Worm (Caenorhabditis elegans) whole organism, young adult: Measurements from ENCODE around the gene Y49E10.16.
A peak's percentile ranks its signal among the peaks of the same experiment; 100 is the strongest.

Source experiments
- B0261.1 ChIP-seq: sonication (generic microtip); optimal IDR thresholded peaks from 2 replicates; lab custom pipeline; 2016; ENCODE audit warnings: mild to moderate bottlenecking, missing genetic modification characterization, moderate library complexity, missing compliant biosample characterization
- B0336.3 ChIP-seq: fragments of 200-800 bp; sonication (Bioruptor generic); IDR thresholded peaks from 2 replicates; pipeline ENCODE4 v1.3.6; 2022; ENCODE audit warnings: missing genetic modification characterization, missing compliant biosample characterization
- D2030.7 ChIP-seq: fragments of 200-800 bp; sonication (Bioruptor generic); IDR thresholded peaks from 2 replicates; pipeline ENCODE4 v1.3.6; 2022; ENCODE audit warnings: missing genetic modification reagents, missing genetic modification characterization, missing compliant biosample characterization
- F23B12.7 ChIP-seq: sonication (generic microtip); optimal IDR thresholded peaks from 2 replicates; lab custom pipeline; 2017; ENCODE audit warnings: missing genetic modification characterization, mild to moderate bottlenecking, missing compliant biosample characterization, antibody characterized with exemption, moderate library complexity; ENCODE audit not compliant: insufficient read depth
- F37B4.10 ChIP-seq: fragments of 200-800 bp; sonication (Bioruptor generic); IDR thresholded peaks from 2 replicates; pipeline ENCODE4 v1.3.6; 2022; ENCODE audit warnings: missing genetic modification characterization, missing compliant biosample characterization
- F39B2.1 ChIP-seq: fragments of 200-800 bp; sonication (Bioruptor generic); IDR thresholded peaks from 2 replicates; pipeline ENCODE4 v1.3.6; 2022; ENCODE audit warnings: missing genetic modification reagents, missing genetic modification characterization, missing compliant biosample characterization
- F57C9.4 ChIP-seq: sonication (generic microtip); optimal IDR thresholded peaks from 2 replicates; lab custom pipeline; 2017; ENCODE audit warnings: mild to moderate bottlenecking, missing genetic modification characterization, missing compliant biosample characterization
- Y53G8AR.9 ChIP-seq: fragments of 200-800 bp; sonication (Bioruptor generic); conservative IDR thresholded peaks from 2 replicates; pipeline ENCODE4 v1.3.6; 2022; ENCODE audit warnings: missing genetic modification reagents, missing genetic modification characterization, missing compliant biosample characterization
- Y67H2A.10 ChIP-seq: fragments of 200-800 bp; sonication (Bioruptor generic); conservative IDR thresholded peaks from 2 replicates; pipeline ENCODE4 v1.3.6; 2022; ENCODE audit warnings: missing genetic modification reagents, missing genetic modification characterization, missing compliant biosample characterization
- Y95B8A.8 ChIP-seq: fragments of 200-800 bp; sonication (Bioruptor generic); IDR thresholded peaks from 2 replicates; pipeline ENCODE4 v1.3.6; 2022; ENCODE audit warnings: missing genetic modification reagents, missing genetic modification characterization, missing compliant biosample characterization
- ama-1 ChIP-seq, 3 experiments: fragments of 150-350 bp in 1 of 3; sonication (generic microtip) in 2 of 3; optimal IDR thresholded peaks; 2 replicates each; lab custom pipeline; 2014 to 2018; ENCODE audit warnings: missing biosample characterization in 2 of 3, missing genetic modification characterization in 2 of 3, missing genetic modification reagents in 2 of 3
- aptf-2 ChIP-seq: fragments of 200-800 bp; sonication (Bioruptor generic); conservative IDR thresholded peaks from 2 replicates; pipeline ENCODE4 v1.3.6; 2022; ENCODE audit warnings: missing genetic modification reagents, missing genetic modification characterization, missing compliant biosample characterization
- attf-3 ChIP-seq: fragments of 200-800 bp; sonication (Bioruptor generic); conservative IDR thresholded peaks from 2 replicates; pipeline ENCODE4 v1.3.6; 2022; ENCODE audit warnings: missing genetic modification reagents, missing genetic modification characterization, missing compliant biosample characterization
- attf-5 ChIP-seq: fragments of 200-800 bp; sonication (Bioruptor generic); optimal IDR thresholded peaks from 2 replicates; lab custom pipeline; 2018; ENCODE audit warnings: mild to moderate bottlenecking, missing genetic modification characterization, missing compliant biosample characterization
- bed-1 ChIP-seq: fragments of 200-800 bp; sonication (Bioruptor generic); IDR thresholded peaks from 2 replicates; pipeline ENCODE4 v1.3.6; 2022; ENCODE audit warnings: missing genetic modification reagents, missing genetic modification characterization, missing compliant biosample characterization
- cebp-1 ChIP-seq, 2 experiments: fragments of 200-800 bp in 1 of 2; sonication (Bioruptor generic) in 1 of 2; sonication (generic microtip) in 1 of 2; IDR thresholded peaks in 1 of 2; optimal IDR thresholded peaks in 1 of 2; 2 replicates each; pipeline versions ENCODE4 v1.3.6 to Lab custom; 2017 to 2022; ENCODE audit warnings: missing compliant biosample characterization in 2 of 2, missing genetic modification characterization in 2 of 2, mild to moderate bottlenecking in 1 of 2, missing genetic modification reagents in 1 of 2, moderate library complexity in 1 of 2
- cebp-2 ChIP-seq: fragments of 200-800 bp; sonication (Bioruptor generic); IDR thresholded peaks from 2 replicates; pipeline ENCODE4 v1.3.6; 2022; ENCODE audit warnings: missing genetic modification characterization, missing compliant biosample characterization
- ceh-100 ChIP-seq: fragments of 200-800 bp; sonication (Bioruptor generic); IDR thresholded peaks from 2 replicates; pipeline ENCODE4 v1.3.6; 2022; ENCODE audit warnings: missing genetic modification reagents, missing genetic modification characterization, missing compliant biosample characterization
- ceh-58 ChIP-seq: fragments of 200-800 bp; sonication (Bioruptor generic); IDR thresholded peaks from 2 replicates; pipeline ENCODE4 v1.3.6; 2022; ENCODE audit warnings: missing genetic modification characterization, missing compliant biosample characterization
- ceh-91 ChIP-seq: fragments of 200-800 bp; sonication (Bioruptor generic); IDR thresholded peaks from 2 replicates; pipeline ENCODE4 v1.3.6; 2022; ENCODE audit warnings: missing genetic modification reagents, missing genetic modification characterization, missing compliant biosample characterization
- chd-7 ChIP-seq: sonication (generic microtip); optimal IDR thresholded peaks from 2 replicates; lab custom pipeline; 2016; ENCODE audit warnings: mild to moderate bottlenecking, missing genetic modification characterization, moderate library complexity, missing compliant biosample characterization
- die-1 ChIP-seq: sonication (generic microtip); optimal IDR thresholded peaks from 2 replicates; lab custom pipeline; 2016; ENCODE audit warnings: missing genotype, mild to moderate bottlenecking, missing genetic modification characterization, missing compliant biosample characterization
- dpff-1 ChIP-seq: sonication (generic microtip); optimal IDR thresholded peaks from 2 replicates; lab custom pipeline; 2017; ENCODE audit warnings: mild to moderate bottlenecking, missing genetic modification characterization, missing compliant biosample characterization
- efl-1 ChIP-seq: fragments of 150-350 bp; optimal IDR thresholded peaks from 2 replicates; lab custom pipeline; 2014; ENCODE audit warnings: missing biosample characterization, missing genetic modification reagents, missing genetic modification characterization
- egl-44 ChIP-seq: fragments of 200-800 bp; sonication (Bioruptor generic); IDR thresholded peaks from 2 replicates; pipeline ENCODE4 v1.3.6; 2022; ENCODE audit warnings: missing genetic modification reagents, missing genetic modification characterization, missing compliant biosample characterization
- ets-4 ChIP-seq: fragments of 200-800 bp; sonication (Bioruptor generic); optimal IDR thresholded peaks from 2 replicates; lab custom pipeline; 2018; ENCODE audit warnings: mild to moderate bottlenecking, missing genetic modification characterization, missing compliant biosample characterization
- hmg-1.2 ChIP-seq: fragments of 200-800 bp; sonication (Bioruptor generic); IDR thresholded peaks from 2 replicates; pipeline ENCODE4 v1.3.6; 2022; ENCODE audit warnings: missing genetic modification reagents, missing genetic modification characterization, missing compliant biosample characterization
- lin-54 ChIP-seq: fragments of 200-800 bp; sonication (Bioruptor generic); optimal IDR thresholded peaks from 2 replicates; lab custom pipeline; 2018; ENCODE audit warnings: mild to moderate bottlenecking, missing genetic modification characterization, missing compliant biosample characterization
- madf-8 ChIP-seq: fragments of 200-800 bp; sonication (Bioruptor generic); conservative IDR thresholded peaks from 2 replicates; pipeline ENCODE4 v1.3.6; 2022; ENCODE audit warnings: missing genetic modification reagents, missing genetic modification characterization, missing compliant biosample characterization
- mel-28 ChIP-seq: sonication (generic microtip); optimal IDR thresholded peaks from 2 replicates; lab custom pipeline; 2016; ENCODE audit warnings: borderline replicate concordance, mild to moderate bottlenecking, missing genetic modification characterization, missing compliant biosample characterization
- mes-4 ChIP-seq: sonication (generic microtip); optimal IDR thresholded peaks from 2 replicates; lab custom pipeline; 2016; ENCODE audit warnings: missing genotype, missing genetic modification characterization, missing compliant biosample characterization
- nhr-179 ChIP-seq: sonication (generic microtip); optimal IDR thresholded peaks from 2 replicates; lab custom pipeline; 2016; ENCODE audit warnings: mild to moderate bottlenecking, missing genetic modification characterization, missing compliant biosample characterization
- nhr-27 ChIP-seq: fragments of 200-800 bp; sonication (Bioruptor generic); optimal IDR thresholded peaks from 2 replicates; lab custom pipeline; 2018; ENCODE audit warnings: mild to moderate bottlenecking, missing genetic modification characterization, moderate library complexity, missing compliant biosample characterization
- pha-4 ChIP-seq: fragments of 150-350 bp; sonication (generic microtip); optimal IDR thresholded peaks from 2 replicates; lab custom pipeline; 2014; ENCODE audit warnings: missing biosample characterization, missing genetic modification reagents, missing genetic modification characterization
- rcor-1 ChIP-seq: fragments of 200-800 bp; sonication (Bioruptor generic); IDR thresholded peaks from 2 replicates; pipeline ENCODE4 v1.3.6; 2022; ENCODE audit warnings: missing genetic modification reagents, missing genetic modification characterization, missing compliant biosample characterization
- sdz-38 ChIP-seq: sonication (generic microtip); optimal IDR thresholded peaks from 2 replicates; lab custom pipeline; 2016; ENCODE audit warnings: missing genotype, missing genetic modification characterization, missing compliant biosample characterization
- snpc-4 ChIP-seq, 5 experiments: fragments of 150-350 bp in 1 of 5; sonication (generic microtip) in 4 of 5; optimal IDR thresholded peaks; 2 replicates each; lab custom pipeline; 2014 to 2018; ENCODE audit warnings: missing genetic modification characterization in 5 of 5, missing biosample characterization in 3 of 5, antibody characterized with exemption in 2 of 5, mild to moderate bottlenecking in 2 of 5, missing compliant biosample characterization in 2 of 5, missing genotype in 2 of 5, moderate library complexity in 2 of 5, missing genetic modification reagents in 1 of 5
- unc-62 ChIP-seq: fragments of 150-350 bp; optimal IDR thresholded peaks from 2 replicates; lab custom pipeline; 2014; ENCODE audit warnings: missing biosample characterization, missing genetic modification reagents, missing genetic modification characterization
- xnd-1 ChIP-seq: sonication (generic microtip); optimal IDR thresholded peaks from 2 replicates; lab custom pipeline; 2016; ENCODE audit warnings: missing genotype, missing genetic modification reagents, missing genetic modification characterization, missing compliant biosample characterization
- zfh-2 ChIP-seq: fragments of 200-800 bp; sonication (Bioruptor generic); conservative IDR thresholded peaks from 2 replicates; pipeline ENCODE4 v1.3.6; 2022; ENCODE audit warnings: missing genetic modification reagents, missing genetic modification characterization, missing compliant biosample characterization
- zim-3 ChIP-seq: sonication (generic microtip); optimal IDR thresholded peaks from 2 replicates; lab custom pipeline; 2017; ENCODE audit warnings: mild to moderate bottlenecking, missing genetic modification characterization, moderate library complexity, missing compliant biosample characterization
- ztf-22 ChIP-seq: fragments of 200-800 bp; sonication (Bioruptor generic); optimal IDR thresholded peaks from 2 replicates; lab custom pipeline; 2018; ENCODE audit warnings: mild to moderate bottlenecking, missing genetic modification characterization, moderate library complexity, missing compliant biosample characterization
- ztf-25 ChIP-seq: fragments of 200-800 bp; sonication (Bioruptor generic); IDR thresholded peaks from 2 replicates; pipeline ENCODE4 v1.3.6; 2022; ENCODE audit warnings: missing genetic modification reagents, missing genetic modification characterization, missing compliant biosample characterization
- ztf-26 ChIP-seq: sonication (generic microtip); optimal IDR thresholded peaks from 2 replicates; lab custom pipeline; 2017; ENCODE audit warnings: missing genetic modification characterization, missing compliant biosample characterization
- ztf-28 ChIP-seq: fragments of 200-800 bp; sonication (Bioruptor generic); IDR thresholded peaks from 2 replicates; pipeline ENCODE4 v1.3.6; 2022; ENCODE audit warnings: missing genetic modification reagents, missing genetic modification characterization, missing compliant biosample characterization
- ztf-3 ChIP-seq: fragments of 200-800 bp; sonication (Bioruptor generic); optimal IDR thresholded peaks from 2 replicates; lab custom pipeline; 2018; ENCODE audit warnings: mild to moderate bottlenecking, missing genetic modification characterization, missing compliant biosample characterization

Gene Y49E10.16

DNA sequence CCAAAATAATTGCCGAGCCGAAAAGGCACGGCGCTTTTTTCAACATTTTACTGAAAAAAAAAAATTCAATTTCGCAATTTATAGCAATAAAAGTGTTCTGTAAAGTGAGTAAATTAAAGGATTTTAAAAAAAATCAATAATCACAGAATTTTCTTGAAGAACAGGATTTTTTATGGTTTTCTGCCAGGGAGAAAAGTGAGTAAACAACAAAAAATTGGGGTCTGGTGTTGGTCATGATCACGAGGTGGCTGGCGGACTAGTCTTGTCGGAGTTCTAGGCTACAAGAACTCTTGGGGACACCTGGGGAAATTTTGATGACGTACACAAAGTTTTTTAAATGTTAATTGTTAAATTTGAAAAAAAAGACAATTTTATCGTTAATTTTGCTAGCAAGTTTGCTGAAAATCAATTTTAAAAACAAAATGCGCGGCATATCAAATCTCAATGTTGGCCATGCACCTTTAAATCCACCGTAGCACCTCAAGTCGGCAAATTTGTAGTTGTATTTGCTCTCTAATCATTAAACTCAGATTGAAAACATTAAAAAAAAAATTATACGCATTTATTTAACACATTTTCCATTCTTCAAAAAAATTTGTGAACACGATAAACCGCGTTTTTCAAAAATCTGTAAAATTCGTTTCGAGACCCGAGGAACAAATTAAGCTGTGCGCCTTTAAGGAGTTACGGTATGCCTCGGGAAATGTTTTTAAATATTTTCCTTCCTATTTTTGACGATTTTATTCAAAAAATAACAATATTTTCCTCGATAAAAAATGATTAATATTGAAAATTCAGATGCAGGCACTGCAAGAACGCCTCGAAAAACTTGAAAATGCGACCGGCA, 26.7 kb downstream of the Y49E10.16 start, which contains the start of the genes scav-3 and Y49E10.21 (continued):
- no peak for TF ChIP-seq F23B12.7 (tag; lab: Kevin White, UChicago)
- TF ChIP-seq nhr-179 (tag; lab: Kevin White, UChicago): no peak
- TF ChIP-seq hmg-1.2: no peak
- TF ChIP-seq ets-4: no peak
- TF ChIP-seq rcor-1 (GFP tag; lab: Robert Waterston, UW): no peak
- TF ChIP-seq ceh-91 (GFP tag; lab: Robert Waterston, UW): peak; percentile 67; the same call in 1 of the 2 replicates
- no peak for TF ChIP-seq snpc-4 (GFP tag; optimal IDR thresholded peaks at IDR 0.05; lab: Kevin White, UChicago)
- TF ChIP-seq snpc-4 (tag; optimal IDR thresholded peaks at IDR 0.05; lab: Kevin White, UChicago): no peak
- TF ChIP-seq dpff-1: no peak
- TF ChIP-seq bed-1 (GFP tag; lab: Robert Waterston, UW): no peak
- peak; percentile 61 for TF ChIP-seq efl-1 (GFP tag; lab: Kevin White, UChicago)
- no peak for TF ChIP-seq B0336.3 (GFP tag; lab: Robert Waterston, UW)
- TF ChIP-seq Y53G8AR.9: no peak
- no peak for TF ChIP-seq die-1
- TF ChIP-seq ztf-3: no peak
- TF ChIP-seq ztf-28 (GFP tag; lab: Robert Waterston, UW): no peak
- 0 out of 2 replicates have a peak, but pooled peaks have one; percentile 36 for TF ChIP-seq Y95B8A.8 (GFP tag; lab: Robert Waterston, UW)
- TF ChIP-seq egl-44 (GFP tag; lab: Robert Waterston, UW): no peak
- TF ChIP-seq cebp-1 (GFP tag; IDR thresholded peaks at IDR 0.05; lab: Robert Waterston, UW): no peak
- TF ChIP-seq cebp-1 (tag; optimal IDR thresholded peaks at IDR 0.05; lab: Kevin White, UChicago): peak; percentile 51
- no peak for TF ChIP-seq unc-62 (GFP tag; lab: Kevin White, UChicago)
- TF ChIP-seq attf-5: no peak
- TF ChIP-seq nhr-27 (tag; lab: Kevin White, UChicago): no peak
- no peak for TF ChIP-seq ama-1 (optimal IDR thresholded peaks at IDR 0.05; lab: Kevin White, UChicago)
- no peak for TF ChIP-seq ama-1 (GFP tag; optimal IDR thresholded peaks at IDR 0.05; lab: Kevin White, UChicago)
- no peak for TF ChIP-seq F57C9.4 (tag; lab: Kevin White, UChicago)
- TF ChIP-seq zfh-2 (GFP tag; lab: Robert Waterston, UW): no peak
- TF ChIP-seq zim-3 (tag; lab: Kevin White, UChicago): no peak
- TF ChIP-seq xnd-1 (tag; lab: Kevin White, UChicago): peak; percentile 98
- TF ChIP-seq attf-3: no peak
- TF ChIP-seq sdz-38 (tag; lab: Kevin White, UChicago): no peak
- TF ChIP-seq pha-4 (tag; lab: Kevin White, UChicago): no peak
- no peak for TF ChIP-seq mes-4 (tag; lab: Kevin White, UChicago)
- TF ChIP-seq ceh-100 (GFP tag; lab: Robert Waterston, UW): no peak
- no peak for TF ChIP-seq B0261.1 (tag; lab: Kevin White, UChicago)
- TF ChIP-seq cebp-2 (GFP tag; lab: Robert Waterston, UW): no peak
- TF ChIP-seq Y67H2A.10 (GFP tag; lab: Robert Waterston, UW): no peak
- TF ChIP-seq madf-8 (GFP tag; lab: Robert Waterston, UW): peak; percentile 78
- TF ChIP-seq F39B2.1 (GFP tag; lab: Robert Waterston, UW): no peak
- no peak for TF ChIP-seq ztf-22 (GFP tag; lab: Kevin White, UChicago)
- peak; percentile 57; the same call in 1 of the 2 replicates for TF ChIP-seq D2030.7
- no peak for TF ChIP-seq ztf-25 (GFP tag; lab: Robert Waterston, UW)
- peak; percentile 59 for TF ChIP-seq lin-54
- TF ChIP-seq mel-28 (tag; lab: Kevin White, UChicago): no peak
- TF ChIP-seq ceh-58 (GFP tag; lab: Robert Waterston, UW): no peak
- TF ChIP-seq aptf-2 (GFP tag; lab: Robert Waterston, UW): no peak
- TF ChIP-seq chd-7: no peak
- TF ChIP-seq F37B4.10 (GFP tag; lab: Robert Waterston, UW): no peak
- TF ChIP-seq ztf-26 (tag; lab: Kevin White, UChicago): no peak
